Worm (Caenorhabditis elegans): ENCODE data around the gene F25E5.8.

ce11 chrV:7451421-7451820 is 15.7 kb downstream of the F25E5.8 start, which contains the start of gene try-11:
- TF ChIP-seq cog-1 (tag; optimal IDR thresholded peaks at IDR 0.05) (no peak), tab-1 (GFP tag; IDR thresholded peaks at IDR 0.05) (no peak), ztf-29 (GFP tag; IDR thresholded peaks at IDR 0.05) (no peak), ref-1 (GFP tag; conservative IDR thresholded peaks at IDR 0.05) (no peak), klf-2 (GFP tag; conservative IDR thresholded peaks at IDR 0.05) (no peak), med-1 (GFP tag; optimal IDR thresholded peaks at IDR 0.05; ENCODE audit: insufficient read depth) (no peak)

Measured in whole organism, midembryonic.